Fruit fly (Drosophila melanogaster) whole organism, wandering third instar larva: Measurements from ENCODE around the gene CG9921.

Experiments used
- Abd-B ChIP-seq: fragments of >200 bp; optimal IDR thresholded peaks from 2 replicates; lab custom pipeline; 2017; ENCODE audit warnings: missing biosample characterization, missing genetic modification characterization
- CG32264 ChIP-seq: fragments of 200-800 bp; sonication (Bioruptor generic); optimal IDR thresholded peaks from 2 replicates; lab custom pipeline; 2016; ENCODE audit warnings: missing biosample characterization, missing genetic modification characterization
- CG9705 ChIP-seq: fragments of 200-800 bp; sonication (Bioruptor generic); optimal IDR thresholded peaks from 2 replicates; lab custom pipeline; 2018; ENCODE audit warnings: missing biosample characterization, mild to moderate bottlenecking, missing genetic modification characterization
- CrebA ChIP-seq: fragments of 200-800 bp; sonication (Bioruptor generic); optimal IDR thresholded peaks from 2 replicates; lab custom pipeline; 2016; ENCODE audit warnings: missing biosample characterization, mild to moderate bottlenecking, missing genetic modification characterization, borderline replicate concordance
- Dfd ChIP-seq: fragments of >200 bp; optimal IDR thresholded peaks from 2 replicates; lab custom pipeline; 2017; ENCODE audit warnings: missing biosample characterization, missing genetic modification characterization
- Dif ChIP-seq: fragments of 200-275, 200-300 bp; sonication (Bioruptor generic); optimal IDR thresholded peaks from 2 replicates; lab custom pipeline; 2018; ENCODE audit warnings: missing biosample characterization, missing genetic modification characterization; ENCODE audit not compliant: partially characterized antibody
- GATAd ChIP-seq: sonication (Bioruptor generic); optimal IDR thresholded peaks from 2 replicates; lab custom pipeline; 2016; ENCODE audit warnings: missing biosample characterization, missing genetic modification characterization
- HLH106 ChIP-seq: fragments of 200-800 bp; optimal IDR thresholded peaks from 3 replicates; lab custom pipeline; 2019; ENCODE audit warnings: missing biosample characterization, mild to moderate bottlenecking, missing genetic modification characterization, moderate library complexity
- Hnf4 ChIP-seq: fragments of 200-800 bp; sonication (Bioruptor generic); optimal IDR thresholded peaks from 2 replicates; lab custom pipeline; 2016; ENCODE audit warnings: missing biosample characterization, mild to moderate bottlenecking, missing genetic modification characterization
- Hr78 ChIP-seq: fragments of >200 bp; optimal IDR thresholded peaks from 2 replicates; lab custom pipeline; 2017; ENCODE audit warnings: missing biosample characterization, missing genetic modification characterization
- Hr83 ChIP-seq: fragments of 200-300 bp; sonication (Bioruptor generic); optimal IDR thresholded peaks from 2 replicates; lab custom pipeline; 2016; ENCODE audit warnings: missing biosample characterization, mild to moderate bottlenecking, missing genetic modification characterization, moderate library complexity; ENCODE audit not compliant: poor library complexity, severe bottlenecking
- Jra ChIP-seq: sonication (Bioruptor generic); optimal IDR thresholded peaks from 2 replicates; lab custom pipeline; 2016; ENCODE audit warnings: missing biosample characterization, missing genetic modification characterization
- Mio ChIP-seq: sonication (Bioruptor generic); optimal IDR thresholded peaks from 2 replicates; lab custom pipeline; 2016; ENCODE audit warnings: missing biosample characterization, missing genetic modification characterization
- Myc ChIP-seq: fragments of >200 bp; optimal IDR thresholded peaks from 2 replicates; lab custom pipeline; 2017
- N ChIP-seq: fragments of >200 bp; optimal IDR thresholded peaks from 2 replicates; lab custom pipeline; 2018; ENCODE audit warnings: missing biosample characterization, missing external identifiers, missing genetic modification characterization
- OdsH ChIP-seq: fragments of 200-800 bp; sonication (Bioruptor generic); optimal IDR thresholded peaks from 2 replicates; lab custom pipeline; 2016; ENCODE audit warnings: missing biosample characterization, mild to moderate bottlenecking, missing genetic modification characterization
- Rel ChIP-seq, 2 experiments: fragments of 200-800 bp; sonication (Bioruptor generic) in 1 of 2; optimal IDR thresholded peaks; 2 replicates in 1 of 2; 3 replicates in 1 of 2; lab custom pipeline; 2016 to 2019; ENCODE audit warnings: mild to moderate bottlenecking in 2 of 2, missing biosample characterization in 2 of 2, missing genetic modification characterization in 2 of 2, moderate library complexity in 1 of 2
- Sp1 ChIP-seq: fragments of 200-800 bp; sonication (Bioruptor generic); optimal IDR thresholded peaks from 3 replicates; lab custom pipeline; 2019; ENCODE audit warnings: missing biosample characterization, mild to moderate bottlenecking, missing genetic modification characterization, moderate library complexity
- Vsx2 ChIP-seq: fragments of 200-300, 225-300 bp; sonication (Bioruptor generic); optimal IDR thresholded peaks from 2 replicates; lab custom pipeline; 2018; ENCODE audit warnings: missing biosample characterization, missing genetic modification characterization; ENCODE audit not compliant: partially characterized antibody
- br ChIP-seq: fragments of 200-800 bp; sonication (Bioruptor generic); optimal IDR thresholded peaks from 2 replicates; lab custom pipeline; 2016; ENCODE audit warnings: missing biosample characterization, missing genetic modification characterization
- brk ChIP-seq: fragments of 200-800 bp; sonication (Bioruptor generic); optimal IDR thresholded peaks from 2 replicates; lab custom pipeline; 2016; ENCODE audit warnings: missing biosample characterization, mild to moderate bottlenecking, missing genetic modification characterization
- dl ChIP-seq, 2 experiments: fragments of 175-275, 200-275 bp in 1 of 2; fragments of 200-275 bp in 1 of 2; sonication (Bioruptor generic); optimal IDR thresholded peaks; lab custom pipeline; 2018; ENCODE audit warnings: mild to moderate bottlenecking in 2 of 2, missing biosample characterization in 2 of 2, missing genetic modification characterization in 2 of 2, moderate library complexity in 2 of 2; ENCODE audit not compliant: partially characterized antibody in 2 of 2, insufficient read depth in 1 of 2
- dmrt93B ChIP-seq: fragments of 200-800 bp; sonication (Bioruptor generic); optimal IDR thresholded peaks from 2 replicates; lab custom pipeline; 2018; ENCODE audit warnings: missing biosample characterization, mild to moderate bottlenecking, missing genetic modification characterization
- dsf ChIP-seq: sonication (Bioruptor generic); optimal IDR thresholded peaks from 2 replicates; lab custom pipeline; 2016; ENCODE audit warnings: missing biosample characterization, missing genetic modification characterization, borderline replicate concordance
- ey ChIP-seq: fragments of 200-800 bp; sonication (Bioruptor generic); optimal IDR thresholded peaks from 2 replicates; lab custom pipeline; 2016; ENCODE audit warnings: missing biosample characterization, missing genetic modification characterization
- foxo ChIP-seq, 2 experiments: fragments of 200-800 bp; sonication (Bioruptor generic); optimal IDR thresholded peaks; 2 replicates in 1 of 2; 3 replicates in 1 of 2; lab custom pipeline; 2016 to 2017; ENCODE audit warnings: missing biosample characterization in 2 of 2, missing genetic modification characterization in 2 of 2
- fru ChIP-seq: fragments of 200-800 bp; sonication (Bioruptor generic); optimal IDR thresholded peaks from 3 replicates; lab custom pipeline; 2016; ENCODE audit warnings: missing biosample characterization, mild to moderate bottlenecking, missing genetic modification characterization
- h ChIP-seq: fragments of 200-800 bp; sonication (Bioruptor generic); optimal IDR thresholded peaks from 3 replicates; lab custom pipeline; 2016; ENCODE audit warnings: missing biosample characterization, mild to moderate bottlenecking, missing genetic modification characterization
- jim ChIP-seq: fragments of 175-275, 200-325 bp; sonication (Bioruptor generic); optimal IDR thresholded peaks from 2 replicates; lab custom pipeline; 2016; ENCODE audit warnings: missing biosample characterization, mild to moderate bottlenecking, missing genetic modification characterization
- lola ChIP-seq: fragments of >200 bp; optimal IDR thresholded peaks from 2 replicates; lab custom pipeline; 2017; ENCODE audit warnings: missing biosample characterization, missing genetic modification characterization
- pan ChIP-seq: fragments of >200 bp; optimal IDR thresholded peaks from 2 replicates; lab custom pipeline; 2017
- psq ChIP-seq: fragments of 200-800 bp; sonication (Bioruptor generic); optimal IDR thresholded peaks from 3 replicates; lab custom pipeline; 2017; ENCODE audit warnings: missing biosample characterization, mild to moderate bottlenecking, missing genetic modification characterization, moderate library complexity
- rgr ChIP-seq: fragments of 200-800 bp; sonication (Bioruptor generic); optimal IDR thresholded peaks from 3 replicates; lab custom pipeline; 2016; ENCODE audit warnings: missing biosample characterization, mild to moderate bottlenecking, missing genetic modification characterization
- sage ChIP-seq: fragments of 200-800 bp; sonication (Bioruptor generic); optimal IDR thresholded peaks from 2 replicates; lab custom pipeline; 2016; ENCODE audit warnings: missing biosample characterization, mild to moderate bottlenecking, missing genetic modification characterization
- sv ChIP-seq: fragments of 200-800 bp; sonication (Bioruptor generic); optimal IDR thresholded peaks from 3 replicates; lab custom pipeline; 2016; ENCODE audit warnings: missing biosample characterization, missing genetic modification characterization
- tai ChIP-seq: sonication (Bioruptor generic); optimal IDR thresholded peaks from 2 replicates; lab custom pipeline; 2016; ENCODE audit warnings: missing biosample characterization, missing genetic modification characterization
- usp ChIP-seq: fragments of >200 bp; optimal IDR thresholded peaks from 2 replicates; lab custom pipeline; 2017; ENCODE audit warnings: missing biosample characterization, missing genetic modification characterization
- woc ChIP-seq: sonication (Bioruptor generic); optimal IDR thresholded peaks from 2 replicates; lab custom pipeline; 2016; ENCODE audit warnings: missing biosample characterization, mild to moderate bottlenecking, missing genetic modification characterization

The CG9921 gene

dm6 chrX:16350062-16350461, 16.7 kb upstream of the CG9921 start, which contains the start of gene sl:
Gene sl (plus strand): TSS chrX:16350315.
- TF ChIP-seq Hr83 (GFP tag; lab: Kevin White, UChicago) (no peak), Myc (lab: Kevin White, UChicago) (peak; percentile 12), N (peak; percentile 80), h (GFP tag; lab: Kevin White, UChicago) (no peak), usp (no peak), dmrt93B (GFP tag; lab: Kevin White, UChicago) (no peak), psq (no peak), Sp1 (GFP tag; lab: Kevin White, UChicago) (no peak), lola (GFP tag; lab: Kevin White, UChicago) (no peak), woc (GFP tag; lab: Kevin White, UChicago) (peak; percentile 17)

- TF ChIP-seq Hr83 (GFP tag; lab: Kevin White, UChicago), result peak; percentile 69
- no peak for TF ChIP-seq Rel (GFP tag; optimal IDR thresholded peaks at IDR 0.05; lab: Kevin White, UChicago)
- TF ChIP-seq Rel (tag; optimal IDR thresholded peaks at IDR 0.05; lab: Kevin White, UChicago), result no peak
- TF ChIP-seq OdsH (GFP tag; lab: Kevin White, UChicago), result peak; percentile 68
- no peak for TF ChIP-seq lola (GFP tag; lab: Kevin White, UChicago)
- no peak for TF ChIP-seq sage (GFP tag; lab: Kevin White, UChicago)
- no peak for TF ChIP-seq usp
- peak; percentile 30 for TF ChIP-seq woc (GFP tag; lab: Kevin White, UChicago)
- TF ChIP-seq Vsx2, result no peak
- TF ChIP-seq Dif, result no peak
- peak; percentile 12 for TF ChIP-seq CG9705
- TF ChIP-seq dl (GFP tag; optimal IDR thresholded peaks at IDR 0.05; lab: Kevin White, UChicago; ENCODE audit: insufficient read depth in 1 of 2, partially characterized antibody in 2 of 2), result no peak
- peak; percentile 72 for TF ChIP-seq br
- peak; percentile 62 for TF ChIP-seq HLH106 (tag; lab: Kevin White, UChicago)
- TF ChIP-seq Sp1 (GFP tag; lab: Kevin White, UChicago), result peak; percentile 64
- no peak for TF ChIP-seq CG32264 (GFP tag; lab: Kevin White, UChicago)
- no peak for TF ChIP-seq Myc (lab: Kevin White, UChicago)
- no peak for TF ChIP-seq Abd-B (GFP tag; lab: Kevin White, UChicago)
- peak; percentile 82 for TF ChIP-seq rgr (GFP tag; lab: Kevin White, UChicago)
- TF ChIP-seq dmrt93B (GFP tag; lab: Kevin White, UChicago), result peak; percentile 33
- no peak for TF ChIP-seq Hr78
- no peak for TF ChIP-seq GATAd (GFP tag; lab: Kevin White, UChicago)
- peak; percentile 78 for TF ChIP-seq h (GFP tag; lab: Kevin White, UChicago)
- peak; percentile 61 for TF ChIP-seq psq
- no peak for TF ChIP-seq dsf (GFP tag; lab: Kevin White, UChicago)
- no peak for TF ChIP-seq brk (GFP tag; lab: Kevin White, UChicago)
- TF ChIP-seq N, result no peak
- TF ChIP-seq ey, result peak; percentile 72
- TF ChIP-seq foxo (GFP tag; optimal IDR thresholded peaks at IDR 0.05; lab: Kevin White, UChicago), result peak in 1 of 2 experiments; percentile 85
- no peak for TF ChIP-seq pan (lab: Kevin White, UChicago)
- no peak for TF ChIP-seq CrebA (GFP tag; lab: Kevin White, UChicago)
- peak; percentile 2 for TF ChIP-seq tai (GFP tag; lab: Kevin White, UChicago)
- peak; percentile 31 for TF ChIP-seq sv (GFP tag; lab: Kevin White, UChicago)
- peak; percentile 78 for TF ChIP-seq fru
- TF ChIP-seq Mio (GFP tag; lab: Kevin White, UChicago), result no peak
- TF ChIP-seq Hnf4 (GFP tag; lab: Kevin White, UChicago), result peak; percentile 72
- TF ChIP-seq Dfd (GFP tag; lab: Kevin White, UChicago), result no peak
- TF ChIP-seq jim (GFP tag; lab: Kevin White, UChicago), result no peak
- TF ChIP-seq Jra (GFP tag; lab: Kevin White, UChicago), result peak; percentile 25
- TF ChIP-seq, all 38 proteins: peak for 18
These were observed 1.8 kb upstream of the CG9921 start for dm6 chrX:16335107-16335642.
